Worm (Caenorhabditis elegans): ENCODE data around the gene nstp-2.

Gene nstp-2

ce11 chrIV:6648625-6649024 is 42.6 kb upstream of the nstp-2 start (continued):
- TF ChIP-seq K09A11.1 (tag; optimal IDR thresholded peaks at IDR 0.05; ENCODE audit: insufficient read depth): no peak
- peak; percentile 69 for TF ChIP-seq dmd-4 (tag; optimal IDR thresholded peaks at IDR 0.05; ENCODE audit: borderline replicate concordance)
- TF ChIP-seq ref-2 (tag; optimal IDR thresholded peaks at IDR 0.05): peak; percentile 18
- no peak for TF ChIP-seq ceh-6 (GFP tag; optimal IDR thresholded peaks at IDR 0.05)
- TF ChIP-seq nhr-11 (tag; optimal IDR thresholded peaks at IDR 0.05): peak; percentile 54
- no peak for TF ChIP-seq hlh-15 (tag; optimal IDR thresholded peaks at IDR 0.05)
- no peak for TF ChIP-seq ceh-9 (tag; optimal IDR thresholded peaks at IDR 0.05)
- no peak for TF ChIP-seq pha-4 (tag; optimal IDR thresholded peaks at IDR 0.05)
- TF ChIP-seq Y22D7AL.16 (tag; optimal IDR thresholded peaks at IDR 0.05): no peak
- peak; percentile 33 for TF ChIP-seq F13H6.1 (tag; optimal IDR thresholded peaks at IDR 0.05)
- TF ChIP-seq elt-4 (tag; optimal IDR thresholded peaks at IDR 0.05): no peak
- no peak for TF ChIP-seq T23F11.4 (GFP tag; optimal IDR thresholded peaks at IDR 0.05)
- no peak for TF ChIP-seq pqm-1 (tag; optimal IDR thresholded peaks at IDR 0.05)
- no peak for TF ChIP-seq C08G9.2 (tag; optimal IDR thresholded peaks at IDR 0.05)
- no peak for TF ChIP-seq elt-2 (tag; optimal IDR thresholded peaks at IDR 0.05)
- no peak for TF ChIP-seq npax-4 (tag; optimal IDR thresholded peaks at IDR 0.05)
- TF ChIP-seq mec-3 (tag; optimal IDR thresholded peaks at IDR 0.05; ENCODE audit: borderline replicate concordance): no peak
- TF ChIP-seq ceh-45 (GFP tag; IDR thresholded peaks at IDR 0.05): no peak
- peak; percentile 74 for TF ChIP-seq ceh-14 (tag; optimal IDR thresholded peaks at IDR 0.05)
- no peak for TF ChIP-seq ama-1 (optimal IDR thresholded peaks at IDR 0.05)
- no peak for TF ChIP-seq unc-86 (tag; optimal IDR thresholded peaks at IDR 0.05)
- TF ChIP-seq gmeb-2 (tag; optimal IDR thresholded peaks at IDR 0.05): no peak
- no peak for TF ChIP-seq pag-3 (tag; optimal IDR thresholded peaks at IDR 0.05; ENCODE audit: borderline replicate concordance)
- TF ChIP-seq ztf-16 (tag; optimal IDR thresholded peaks at IDR 0.05): no peak
- no peak for TF ChIP-seq fax-1 (tag; optimal IDR thresholded peaks at IDR 0.05)
- TF ChIP-seq ceh-19 (GFP tag; optimal IDR thresholded peaks at IDR 0.05): peak; percentile 49
- TF ChIP-seq ceh-31 (tag; optimal IDR thresholded peaks at IDR 0.05): peak; percentile 92
- TF ChIP-seq nfya-1 (tag; optimal IDR thresholded peaks at IDR 0.05): peak; percentile 89
- no peak for TF ChIP-seq unc-3 (GFP tag; conservative IDR thresholded peaks at IDR 0.05)
- no peak for TF ChIP-seq unc-3 (tag; optimal IDR thresholded peaks at IDR 0.05)
- TF ChIP-seq hlh-6 (tag; optimal IDR thresholded peaks at IDR 0.05): no peak
- no peak for TF ChIP-seq syd-9 (tag; optimal IDR thresholded peaks at IDR 0.05)
- no peak for TF ChIP-seq K02D7.2 (tag; optimal IDR thresholded peaks at IDR 0.05)
- no peak for TF ChIP-seq hlh-13 (GFP tag; optimal IDR thresholded peaks at IDR 0.05)
- TF ChIP-seq che-1 (tag; optimal IDR thresholded peaks at IDR 0.05): no peak
- TF ChIP-seq nhr-232 (tag; optimal IDR thresholded peaks at IDR 0.05): no peak
- no peak for TF ChIP-seq zip-5 (tag; optimal IDR thresholded peaks at IDR 0.05)
- no peak for TF ChIP-seq sox-2 (GFP tag; IDR thresholded peaks at IDR 0.05)
- TF ChIP-seq fkh-10 (GFP tag; optimal IDR thresholded peaks at IDR 0.05): no peak
- no peak for TF ChIP-seq fkh-6 (tag; optimal IDR thresholded peaks at IDR 0.05)
- TF ChIP-seq sox-4 (tag; optimal IDR thresholded peaks at IDR 0.05): no peak
- TF ChIP-seq ets-4 (tag; optimal IDR thresholded peaks at IDR 0.05): peak; percentile 22
- TF ChIP-seq unc-55 (GFP tag; optimal IDR thresholded peaks at IDR 0.05): peak; percentile 91
- peak; percentile 73 for TF ChIP-seq pha-2 (tag; optimal IDR thresholded peaks at IDR 0.05)
- TF ChIP-seq rnt-1 (tag; optimal IDR thresholded peaks at IDR 0.05): peak; percentile 68
- peak; percentile 54 for TF ChIP-seq ceh-22 (tag; optimal IDR thresholded peaks at IDR 0.05)
- peak; percentile 94 for TF ChIP-seq unc-42 (tag; optimal IDR thresholded peaks at IDR 0.05)

All from whole organism, late embryonic.